Worm (Caenorhabditis elegans) whole organism, midembryonic: Measurements from ENCODE around the gene sysm-1.

Experiments
- T22C8.4 ChIP-seq: fragments of 200-800 bp; sonication (Bioruptor generic); IDR thresholded peaks from 2 replicates; pipeline ENCODE4 v1.3.6; 2022; ENCODE audit warnings: missing genetic modification characterization, missing compliant biosample characterization
- cog-1 ChIP-seq: sonication (generic microtip); optimal IDR thresholded peaks from 2 replicates; lab custom pipeline; 2016; ENCODE audit warnings: missing genetic modification characterization, missing compliant biosample characterization
- flt-1 ChIP-seq: fragments of 200-800 bp; sonication (Bioruptor generic); IDR thresholded peaks from 2 replicates; pipeline ENCODE4 v1.3.6; 2022; ENCODE audit warnings: missing genetic modification characterization, missing compliant biosample characterization
- klf-2 ChIP-seq: fragments of 200-800 bp; sonication (Bioruptor generic); conservative IDR thresholded peaks from 2 replicates; pipeline ENCODE4 v1.3.6; 2022; ENCODE audit warnings: missing genetic modification reagents, missing genetic modification characterization, missing compliant biosample characterization
- med-1 ChIP-seq: sonication (generic microtip); optimal IDR thresholded peaks from 2 replicates; lab custom pipeline; 2017; ENCODE audit warnings: missing genetic modification characterization, mild to moderate bottlenecking, missing compliant biosample characterization, antibody characterized with exemption, missing genetic modification reagents; ENCODE audit not compliant: insufficient read depth
- ref-1 ChIP-seq: fragments of 200-800 bp; sonication (Bioruptor generic); conservative IDR thresholded peaks from 2 replicates; pipeline ENCODE4 v1.3.6; 2022; ENCODE audit warnings: missing genetic modification reagents, missing genetic modification characterization, missing compliant biosample characterization
- tab-1 ChIP-seq: fragments of 200-800 bp; sonication (Bioruptor generic); IDR thresholded peaks from 2 replicates; pipeline ENCODE4 v1.3.6; 2022; ENCODE audit warnings: missing genetic modification characterization, missing compliant biosample characterization
- ztf-23 ChIP-seq: fragments of 200-800 bp; sonication (Bioruptor generic); IDR thresholded peaks from 2 replicates; pipeline ENCODE4 v1.3.6; 2022; ENCODE audit warnings: missing genetic modification reagents, missing genetic modification characterization, missing compliant biosample characterization
- ztf-29 ChIP-seq: fragments of 200-800 bp; sonication (Bioruptor generic); IDR thresholded peaks from 2 replicates; pipeline ENCODE4 v1.3.6; 2022; ENCODE audit warnings: missing genetic modification reagents, missing genetic modification characterization, missing compliant biosample characterization

Gene sysm-1

ce11 chrII:9042059-9042458 is 40.9 kb downstream of the sysm-1 start:
- TF ChIP-seq med-1 (no peak), tab-1 (GFP tag; lab: Robert Waterston, UW) (no peak), T22C8.4 (GFP tag; lab: Robert Waterston, UW) (no peak), cog-1 (no peak), ztf-29 (GFP tag; lab: Robert Waterston, UW) (no peak)

ce11 chrII:9041306-9041705 is 41.7 kb downstream of the sysm-1 start, which contains the start of gene F37B12.3:
Gene F37B12.3 (minus strand): TSS chrII:9041406.
- TF ChIP-seq ztf-23 (GFP tag; lab: Robert Waterston, UW) (no peak), ztf-29 (GFP tag; lab: Robert Waterston, UW) (no peak), klf-2 (no peak), tab-1 (GFP tag; lab: Robert Waterston, UW) (no peak), T22C8.4 (GFP tag; lab: Robert Waterston, UW) (no peak), cog-1 (no peak), flt-1 (no peak)

DNA sequence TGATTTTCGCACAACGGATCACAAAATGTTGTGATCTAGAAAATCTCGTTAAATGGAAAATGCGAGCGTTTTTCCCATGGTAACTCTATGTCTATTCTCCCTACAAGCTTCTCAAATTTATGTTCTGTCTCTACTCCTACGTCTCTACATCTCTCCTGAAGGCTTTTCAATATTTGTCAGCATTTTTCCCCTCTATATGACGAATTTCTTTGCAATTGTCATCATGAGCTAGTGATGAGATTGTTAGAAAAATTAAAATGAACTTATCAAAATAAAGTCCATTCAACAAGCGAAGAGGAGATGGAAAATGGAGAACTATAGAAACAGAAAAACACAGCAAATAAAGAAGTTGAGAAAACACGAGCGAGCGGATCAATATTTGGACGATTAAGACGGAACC is 44.3 kb downstream of the sysm-1 start:
- no peak for TF ChIP-seq tab-1 (GFP tag; lab: Robert Waterston, UW)
- TF ChIP-seq cog-1 = no peak
- TF ChIP-seq ref-1 (GFP tag; lab: Robert Waterston, UW) = no peak
- TF ChIP-seq klf-2 = no peak
- TF ChIP-seq med-1 = no peak
- TF ChIP-seq T22C8.4 (GFP tag; lab: Robert Waterston, UW) = no peak
- no peak for TF ChIP-seq ztf-29 (GFP tag; lab: Robert Waterston, UW)
- no peak for TF ChIP-seq ztf-23 (GFP tag; lab: Robert Waterston, UW)
- no peak for TF ChIP-seq flt-1

- TF ChIP-seq ztf-29 (GFP tag; lab: Robert Waterston, UW) (no peak), ref-1 (GFP tag; lab: Robert Waterston, UW) (no peak), T22C8.4 (GFP tag; lab: Robert Waterston, UW) (no peak), tab-1 (GFP tag; lab: Robert Waterston, UW) (no peak), med-1 (no peak), klf-2 (no peak), ztf-23 (GFP tag; lab: Robert Waterston, UW) (no peak)
Observed at ce11 chrII:9038201-9038600, 44.8 kb downstream of the sysm-1 start, which contains the start of gene gcs-1. Gene gcs-1 (minus strand): TSS chrII:9038301.

DNA sequence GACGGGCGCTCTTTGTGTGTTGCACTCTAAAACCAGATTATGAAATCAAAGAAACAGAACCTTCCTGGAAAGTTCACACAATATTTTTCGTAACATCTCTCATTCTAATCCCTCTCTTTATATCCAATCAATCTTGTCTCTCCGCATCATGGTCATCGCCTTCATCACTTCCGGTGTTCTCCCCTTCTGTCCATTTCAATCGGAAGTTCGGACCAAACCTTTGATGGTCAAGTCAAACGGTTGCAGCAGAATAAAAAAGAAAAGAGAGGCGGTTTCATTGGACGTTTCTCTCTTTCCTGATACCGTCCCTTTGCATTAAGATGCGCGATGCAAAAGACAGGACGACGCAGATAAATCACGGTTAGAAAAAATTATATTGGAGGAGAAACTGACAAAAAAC is 50.0 kb downstream of the sysm-1 start:
- TF ChIP-seq T22C8.4 (GFP tag; lab: Robert Waterston, UW) (no peak), tab-1 (GFP tag; lab: Robert Waterston, UW) (no peak), cog-1 (no peak), ztf-29 (GFP tag; lab: Robert Waterston, UW) (no peak), flt-1 (no peak), ref-1 (GFP tag; lab: Robert Waterston, UW) (no peak), klf-2 (no peak)
